Worm (Caenorhabditis elegans) whole organism, midembryonic: ENCODE data around the gene Y43F8B.19.

ENCODE experiments used
- T22C8.4 ChIP-seq: fragments of 200-800 bp; sonication (Bioruptor generic); IDR thresholded peaks from 2 replicates; pipeline ENCODE4 v1.3.6; 2022; ENCODE audit warnings: missing genetic modification characterization, missing compliant biosample characterization
- cog-1 ChIP-seq: sonication (generic microtip); optimal IDR thresholded peaks from 2 replicates; lab custom pipeline; 2016; ENCODE audit warnings: missing genetic modification characterization, missing compliant biosample characterization
- flt-1 ChIP-seq: fragments of 200-800 bp; sonication (Bioruptor generic); IDR thresholded peaks from 2 replicates; pipeline ENCODE4 v1.3.6; 2022; ENCODE audit warnings: missing genetic modification characterization, missing compliant biosample characterization
- klf-2 ChIP-seq: fragments of 200-800 bp; sonication (Bioruptor generic); conservative IDR thresholded peaks from 2 replicates; pipeline ENCODE4 v1.3.6; 2022; ENCODE audit warnings: missing genetic modification reagents, missing genetic modification characterization, missing compliant biosample characterization
- med-1 ChIP-seq: sonication (generic microtip); optimal IDR thresholded peaks from 2 replicates; lab custom pipeline; 2017; ENCODE audit warnings: missing genetic modification characterization, mild to moderate bottlenecking, missing compliant biosample characterization, antibody characterized with exemption, missing genetic modification reagents; ENCODE audit not compliant: insufficient read depth
- ref-1 ChIP-seq: fragments of 200-800 bp; sonication (Bioruptor generic); conservative IDR thresholded peaks from 2 replicates; pipeline ENCODE4 v1.3.6; 2022; ENCODE audit warnings: missing genetic modification reagents, missing genetic modification characterization, missing compliant biosample characterization
- tab-1 ChIP-seq: fragments of 200-800 bp; sonication (Bioruptor generic); IDR thresholded peaks from 2 replicates; pipeline ENCODE4 v1.3.6; 2022; ENCODE audit warnings: missing genetic modification characterization, missing compliant biosample characterization
- ztf-29 ChIP-seq: fragments of 200-800 bp; sonication (Bioruptor generic); IDR thresholded peaks from 2 replicates; pipeline ENCODE4 v1.3.6; 2022; ENCODE audit warnings: missing genetic modification reagents, missing genetic modification characterization, missing compliant biosample characterization

DNA sequence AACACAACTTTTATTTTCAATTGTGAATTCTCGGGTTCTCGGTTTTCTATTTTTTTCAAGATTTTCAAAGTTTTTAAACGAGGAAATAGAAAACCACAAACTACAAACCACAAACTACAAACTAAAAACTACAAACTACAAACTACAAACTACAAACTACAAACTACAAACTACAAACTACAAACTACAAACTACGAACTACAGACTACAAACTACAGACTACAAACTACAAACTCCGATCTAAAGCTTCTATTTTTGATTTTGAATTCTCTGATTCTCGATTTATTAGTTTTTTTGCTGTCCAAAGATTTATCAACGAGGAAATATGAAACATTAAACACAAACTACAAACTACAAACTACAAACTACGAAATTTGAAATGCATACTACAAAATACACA lies 38.2 kb upstream of the Y43F8B.19 start:
- TF ChIP-seq klf-2 (GFP tag; lab: Robert Waterston, UW) (no peak), ref-1 (no peak), ztf-29 (GFP tag; lab: Robert Waterston, UW) (no peak), flt-1 (no peak), tab-1 (no peak), cog-1 (tag; lab: Kevin White, UChicago) (no peak), med-1 (GFP tag; lab: Kevin White, UChicago) (no peak), T22C8.4 (GFP tag; lab: Robert Waterston, UW) (no peak)
